Worm (Caenorhabditis elegans): Measurements from ENCODE around the gene clec-54.
"Not testable (repeated sequence)": the region's sequence is repeated elsewhere in the genome, so short reads cannot be mapped to it uniquely, and the experiment has no call there.

The clec-54 gene

ce11 chrV:14457070-14457469 is 19.6 kb upstream of the clec-54 start, which contains the start of gene coh-3:
TSS of gene coh-3 (plus strand) at chrV:14457422.
- TF ChIP-seq nhr-28 (tag; optimal IDR thresholded peaks at IDR 0.05) (no peak), mef-2 (tag; optimal IDR thresholded peaks at IDR 0.05) (no peak), zag-1 (tag; optimal IDR thresholded peaks at IDR 0.05) (no peak), unc-30 (tag; optimal IDR thresholded peaks at IDR 0.05) (no peak), rnt-1 (tag; optimal IDR thresholded peaks at IDR 0.05) (no peak), mab-9 (GFP tag; IDR thresholded peaks at IDR 0.05) (no peak), lin-15B (tag; optimal IDR thresholded peaks at IDR 0.05) (no peak), snu-23 (GFP tag; optimal IDR thresholded peaks at IDR 0.05) (no peak), ces-1 (GFP tag; optimal IDR thresholded peaks at IDR 0.05) (no peak), dpl-1 (GFP tag; optimal IDR thresholded peaks at IDR 0.05) (no peak), jun-1 (tag; optimal IDR thresholded peaks at IDR 0.05) (no peak)

ce11 chrV:14460122-14460521 is 16.6 kb upstream of the clec-54 start:
- TF ChIP-seq efl-1 (optimal IDR thresholded peaks at IDR 0.05) (peak in 1 of 2 experiments; percentile 6), efl-1 (GFP tag; optimal IDR thresholded peaks at IDR 0.05 in 1 of 2) (peak; percentile 15 to 86), elt-3 (tag; optimal IDR thresholded peaks at IDR 0.05) (no peak), unc-30 (tag; optimal IDR thresholded peaks at IDR 0.05) (no peak), nhr-19 (GFP tag; conservative IDR thresholded peaks at IDR 0.05) (no peak), isw-1 (GFP tag; IDR thresholded peaks at IDR 0.05) (no peak), dsc-1 (tag; optimal IDR thresholded peaks at IDR 0.05) (no peak), dpl-1 (GFP tag; optimal IDR thresholded peaks at IDR 0.05) (peak in 1 of 3 experiments; percentile 7), lin-14 (GFP tag; optimal IDR thresholded peaks at IDR 0.05) (no peak), hpl-2 (GFP tag; optimal IDR thresholded peaks at IDR 0.05) (no peak), fkh-4 (tag; optimal IDR thresholded peaks at IDR 0.05; ENCODE audit: borderline replicate concordance) (no peak)

ce11 chrV:14460615-14461102 is 16.0 kb upstream of the clec-54 start, which contains the start of gene F08H9.2:
TSS of gene F08H9.2 (plus strand) at chrV:14460665.
- TF ChIP-seq unc-130 (tag; optimal IDR thresholded peaks at IDR 0.05) (no peak), sox-4 (tag; optimal IDR thresholded peaks at IDR 0.05) (no peak), ama-1 (optimal IDR thresholded peaks at IDR 0.05) (no peak), nhr-47 (tag; optimal IDR thresholded peaks at IDR 0.05) (no peak), ceh-90 (tag; optimal IDR thresholded peaks at IDR 0.05) (no peak), fkh-4 (tag; optimal IDR thresholded peaks at IDR 0.05; ENCODE audit: borderline replicate concordance) (no peak), fkh-10 (GFP tag; optimal IDR thresholded peaks at IDR 0.05) (no peak), snu-23 (GFP tag; optimal IDR thresholded peaks at IDR 0.05) (no peak), nhr-20 (tag; optimal IDR thresholded peaks at IDR 0.05) (no peak), lin-15B (tag; optimal IDR thresholded peaks at IDR 0.05) (no peak), unc-98 (GFP tag; IDR thresholded peaks at IDR 0.05) (no peak), rnt-1 (tag; optimal IDR thresholded peaks at IDR 0.05) (no peak), irx-1 (tag; optimal IDR thresholded peaks at IDR 0.05) (no peak), F16B12.6 (tag; optimal IDR thresholded peaks at IDR 0.05) (no peak), pag-3 (tag; optimal IDR thresholded peaks at IDR 0.05; ENCODE audit: borderline replicate concordance, insufficient read depth) (no peak)

- TF ChIP-seq C34B4.2 (tag; optimal IDR thresholded peaks at IDR 0.05) (no peak), skn-1 (tag; optimal IDR thresholded peaks at IDR 0.05) (peak; percentile 1)
Observed at ce11 chrV:14462653-14463052, 14.1 kb upstream of the clec-54 start.

- peak; percentile 9 for TF ChIP-seq nhr-20 (tag; optimal IDR thresholded peaks at IDR 0.05)
- TF ChIP-seq nhr-71 (tag; optimal IDR thresholded peaks at IDR 0.05): peak; percentile 16
- TF ChIP-seq efl-1 (optimal IDR thresholded peaks at IDR 0.05): not testable (repeated sequence)
- peak in 1 of 2 experiments; percentile 84 for TF ChIP-seq efl-1 (GFP tag; optimal IDR thresholded peaks at IDR 0.05 in 1 of 2)
- TF ChIP-seq elt-2 (tag; optimal IDR thresholded peaks at IDR 0.05): peak; percentile 85
- TF ChIP-seq snpc-4 (tag; optimal IDR thresholded peaks at IDR 0.05): peak; percentile 86
- peak; percentile 26 for TF ChIP-seq nhr-90 (tag; optimal IDR thresholded peaks at IDR 0.05; ENCODE audit: poor library complexity)
Observed at ce11 chrV:14463087-14463486, 13.6 kb upstream of the clec-54 start, which contains the start of gene F08H9.3. TSS of gene F08H9.3 (minus strand) at chrV:14463338.
